Fruit fly (Drosophila melanogaster): Measurements from ENCODE around the gene CG15536.

CG15536 gene

DNA sequence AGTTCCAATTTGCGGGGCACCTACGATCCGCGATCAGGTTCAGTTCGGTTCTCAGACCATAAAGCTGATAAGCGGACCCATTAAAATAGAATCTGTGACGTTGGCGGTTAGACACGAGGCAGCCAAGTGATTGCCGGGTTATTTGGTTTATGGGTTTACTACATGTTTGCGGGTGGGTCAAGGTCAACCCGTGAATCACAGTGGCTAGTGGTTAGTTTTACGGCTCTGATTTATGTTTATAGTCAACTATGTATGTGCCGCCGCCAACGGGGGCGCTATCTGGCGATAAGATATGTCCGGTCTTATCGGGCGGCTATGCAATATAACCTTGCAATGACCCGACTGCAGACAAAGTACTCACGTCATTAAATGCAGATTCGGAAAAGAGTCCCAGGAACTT is 24.5 kb upstream of the CG15536 start:
- TF ChIP-seq lola (GFP tag; optimal IDR thresholded peaks at IDR 0.05) (no peak), usp (GFP tag; optimal IDR thresholded peaks at IDR 0.05) (no peak), br (GFP tag; optimal IDR thresholded peaks at IDR 0.05) (no peak), CrebA (GFP tag; optimal IDR thresholded peaks at IDR 0.05; ENCODE audit: borderline replicate concordance) (peak; percentile 22), Dif (GFP tag; optimal IDR thresholded peaks at IDR 0.05; ENCODE audit: partially characterized antibody) (no peak), N (GFP tag; optimal IDR thresholded peaks at IDR 0.05) (no peak)

DNA sequence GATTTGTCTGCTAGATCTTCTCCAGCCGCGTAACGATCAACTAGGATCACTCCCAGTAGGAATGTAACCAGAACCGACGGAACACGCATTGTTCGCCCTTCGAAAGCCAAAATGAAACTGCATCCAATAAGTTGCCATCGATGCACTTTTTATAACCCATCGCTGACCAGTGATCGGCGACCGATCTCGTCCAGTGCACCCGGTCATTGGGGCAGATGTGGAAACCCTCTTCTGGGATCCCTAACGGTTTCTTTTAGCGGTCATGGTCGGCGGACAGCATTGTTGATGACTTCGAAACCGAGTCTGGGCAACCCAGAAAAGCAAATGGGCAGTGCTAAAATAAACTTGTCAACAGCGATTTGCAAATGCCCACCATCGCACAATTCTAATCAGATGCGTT is 20.0 kb upstream of the CG15536 start, which contains the start of gene Osi23:
TSS of gene Osi23 (minus strand) at position 101 of the 400 bp plus-strand sequence.
- TF ChIP-seq HLH106 (tag; optimal IDR thresholded peaks at IDR 0.05) = no peak
- TF ChIP-seq h (GFP tag; optimal IDR thresholded peaks at IDR 0.05) = no peak
- no peak for TF ChIP-seq Myc (optimal IDR thresholded peaks at IDR 0.05)
- no peak for TF ChIP-seq Hr83 (GFP tag; optimal IDR thresholded peaks at IDR 0.05; ENCODE audit: poor library complexity, severe bottlenecking)
- TF ChIP-seq dmrt93B (GFP tag; optimal IDR thresholded peaks at IDR 0.05) = no peak
- TF ChIP-seq OdsH (GFP tag; optimal IDR thresholded peaks at IDR 0.05) = no peak
- no peak for TF ChIP-seq tai (GFP tag; optimal IDR thresholded peaks at IDR 0.05)
- TF ChIP-seq sv (GFP tag; optimal IDR thresholded peaks at IDR 0.05) = no peak
- TF ChIP-seq Hr78 (GFP tag; optimal IDR thresholded peaks at IDR 0.05) = no peak
- no peak for TF ChIP-seq rgr (GFP tag; optimal IDR thresholded peaks at IDR 0.05)
- TF ChIP-seq lola (GFP tag; optimal IDR thresholded peaks at IDR 0.05) = no peak
- no peak for TF ChIP-seq dsf (GFP tag; optimal IDR thresholded peaks at IDR 0.05; ENCODE audit: borderline replicate concordance)
- TF ChIP-seq Abd-B (GFP tag; optimal IDR thresholded peaks at IDR 0.05) = no peak
- no peak for TF ChIP-seq CrebA (GFP tag; optimal IDR thresholded peaks at IDR 0.05; ENCODE audit: borderline replicate concordance)
- no peak for TF ChIP-seq fru (GFP tag; optimal IDR thresholded peaks at IDR 0.05)
- no peak for TF ChIP-seq Sp1 (GFP tag; optimal IDR thresholded peaks at IDR 0.05)
- no peak for TF ChIP-seq Hnf4 (GFP tag; optimal IDR thresholded peaks at IDR 0.05)

DNA sequence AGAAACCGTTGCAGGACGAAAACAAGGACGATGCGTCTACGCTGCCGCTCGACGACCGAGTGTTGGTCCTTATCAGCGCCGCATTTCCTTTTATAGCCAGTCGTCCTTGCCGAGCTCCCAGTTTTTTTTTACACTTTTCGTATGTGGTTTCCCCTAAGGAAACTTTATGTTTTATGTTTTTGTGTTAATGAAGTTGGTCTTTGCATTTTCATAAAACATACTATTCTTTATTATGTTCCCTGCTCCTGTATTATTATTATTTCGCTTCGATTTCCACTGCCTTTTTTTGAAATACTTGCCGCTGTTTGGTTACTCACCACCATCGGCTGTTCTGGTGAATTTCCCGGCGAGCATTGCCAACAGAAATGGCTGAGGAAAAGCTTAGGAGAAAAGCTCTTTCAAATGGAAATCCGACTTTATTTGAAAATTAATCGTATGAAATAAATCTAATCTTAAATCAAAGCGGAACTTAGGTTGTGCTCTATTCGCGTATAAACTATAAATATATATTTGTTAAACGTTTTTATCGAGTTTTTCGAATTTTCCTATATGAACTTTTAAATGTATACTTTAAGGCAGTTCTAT is 18.7 kb upstream of the CG15536 start, which contains the start of gene CG15537:
TSS of gene CG15537 (minus strand) at position 51 of the 585 bp plus-strand sequence.
- TF ChIP-seq ey (GFP tag; optimal IDR thresholded peaks at IDR 0.05) (no peak), Dif (GFP tag; optimal IDR thresholded peaks at IDR 0.05; ENCODE audit: partially characterized antibody) (no peak), HLH106 (tag; optimal IDR thresholded peaks at IDR 0.05) (no peak), dl (GFP tag; optimal IDR thresholded peaks at IDR 0.05; ENCODE audit: insufficient read depth in 1 of 2, partially characterized antibody in 2 of 2) (no peak), Hr78 (GFP tag; optimal IDR thresholded peaks at IDR 0.05) (no peak), fru (GFP tag; optimal IDR thresholded peaks at IDR 0.05) (no peak), Abd-B (GFP tag; optimal IDR thresholded peaks at IDR 0.05) (no peak), GATAd (GFP tag; optimal IDR thresholded peaks at IDR 0.05) (no peak), foxo (GFP tag; optimal IDR thresholded peaks at IDR 0.05) (no peak), psq (GFP tag; optimal IDR thresholded peaks at IDR 0.05) (no peak), woc (GFP tag; optimal IDR thresholded peaks at IDR 0.05) (no peak), Dfd (GFP tag; optimal IDR thresholded peaks at IDR 0.05) (no peak), CG32264 (GFP tag; optimal IDR thresholded peaks at IDR 0.05) (no peak), jim (GFP tag; optimal IDR thresholded peaks at IDR 0.05) (no peak), OdsH (GFP tag; optimal IDR thresholded peaks at IDR 0.05) (no peak), sage (GFP tag; optimal IDR thresholded peaks at IDR 0.05) (no peak)

DNA sequence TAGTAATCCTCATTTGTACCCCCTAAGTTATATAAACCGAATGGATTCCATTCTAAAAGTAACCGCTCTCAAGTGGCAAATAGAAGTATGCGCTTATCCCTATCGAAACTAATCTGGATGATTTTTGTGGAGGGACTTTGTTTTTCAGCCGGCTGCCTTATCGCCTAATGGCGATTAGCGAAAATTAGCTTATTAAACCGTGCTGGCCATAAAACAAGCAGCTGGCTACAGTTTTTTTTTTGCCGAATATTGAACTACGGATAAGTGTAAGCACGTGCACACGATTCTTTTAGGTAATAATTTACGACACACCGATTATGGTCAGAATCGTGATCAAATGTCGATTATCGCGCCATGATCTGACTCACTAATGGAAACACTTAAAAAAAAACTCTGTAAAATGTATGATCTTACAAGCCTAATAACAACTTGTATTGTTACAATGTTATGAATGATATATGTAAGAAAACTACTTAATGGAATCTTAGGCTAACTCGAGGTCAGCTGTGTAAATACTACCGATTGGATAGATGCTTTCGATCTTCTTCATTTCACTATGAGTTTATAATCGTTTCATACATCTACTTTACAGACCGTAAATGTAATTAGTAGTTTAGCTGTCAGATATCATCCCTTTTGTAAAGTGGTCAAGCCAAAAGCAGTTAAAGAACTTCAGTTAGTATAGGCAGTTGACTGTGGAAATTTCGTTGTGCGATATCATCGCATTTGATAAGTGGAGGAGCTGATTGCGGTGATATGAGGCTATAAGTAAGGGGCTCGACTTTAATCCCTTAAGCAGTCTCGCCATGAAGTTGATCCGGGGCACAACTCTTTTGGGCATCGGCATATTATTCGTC is 6.5 kb upstream of the CG15536 start, which contains the start of gene CG15534:
TSS of gene CG15534 (plus strand) at position 807 of the 857 bp plus-strand sequence.
- TF ChIP-seq OdsH (GFP tag; optimal IDR thresholded peaks at IDR 0.05) (no peak), Vsx2 (GFP tag; optimal IDR thresholded peaks at IDR 0.05; ENCODE audit: partially characterized antibody) (peak; percentile 88), rgr (GFP tag; optimal IDR thresholded peaks at IDR 0.05) (no peak), usp (GFP tag; optimal IDR thresholded peaks at IDR 0.05) (no peak), Mio (GFP tag; optimal IDR thresholded peaks at IDR 0.05) (no peak), fru (GFP tag; optimal IDR thresholded peaks at IDR 0.05) (no peak), Rel (GFP tag; optimal IDR thresholded peaks at IDR 0.05) (no peak), Rel (tag; optimal IDR thresholded peaks at IDR 0.05) (peak; percentile 30), CG32264 (GFP tag; optimal IDR thresholded peaks at IDR 0.05) (no peak), N (GFP tag; optimal IDR thresholded peaks at IDR 0.05) (no peak)

All from whole organism, wandering third instar larva.